Worm (Caenorhabditis elegans) whole organism, late embryonic: ENCODE measurements around the gene C17E7.13.

Source experiments
- T23F11.4 ChIP-seq: fragments of 200-800 bp; sonication (Bioruptor generic); optimal IDR thresholded peaks from 2 replicates; lab custom pipeline; 2018; ENCODE audit warnings: mild to moderate bottlenecking, missing genetic modification characterization, missing compliant biosample characterization
- dve-1 ChIP-seq: sonication (generic microtip); optimal IDR thresholded peaks from 2 replicates; lab custom pipeline; 2017; ENCODE audit warnings: antibody characterized with exemption, mild to moderate bottlenecking, missing genetic modification characterization, missing compliant biosample characterization
- mec-3 ChIP-seq: sonication (generic microtip); optimal IDR thresholded peaks from 2 replicates; lab custom pipeline; 2016; ENCODE audit warnings: borderline replicate concordance, missing genetic modification characterization, missing compliant biosample characterization
- pat-9 ChIP-seq: fragments of 200-800 bp; sonication (Bioruptor generic); optimal IDR thresholded peaks from 2 replicates; lab custom pipeline; 2018; ENCODE audit warnings: mild to moderate bottlenecking, missing genetic modification characterization, moderate library complexity, missing compliant biosample characterization
- pha-2 ChIP-seq: sonication (generic microtip); optimal IDR thresholded peaks from 2 replicates; lab custom pipeline; 2017; ENCODE audit warnings: mild to moderate bottlenecking, missing genetic modification characterization, missing compliant biosample characterization
- tbx-2 ChIP-seq: sonication (generic microtip); optimal IDR thresholded peaks from 2 replicates; lab custom pipeline; 2016; ENCODE audit warnings: missing genetic modification characterization, missing compliant biosample characterization

DNA sequence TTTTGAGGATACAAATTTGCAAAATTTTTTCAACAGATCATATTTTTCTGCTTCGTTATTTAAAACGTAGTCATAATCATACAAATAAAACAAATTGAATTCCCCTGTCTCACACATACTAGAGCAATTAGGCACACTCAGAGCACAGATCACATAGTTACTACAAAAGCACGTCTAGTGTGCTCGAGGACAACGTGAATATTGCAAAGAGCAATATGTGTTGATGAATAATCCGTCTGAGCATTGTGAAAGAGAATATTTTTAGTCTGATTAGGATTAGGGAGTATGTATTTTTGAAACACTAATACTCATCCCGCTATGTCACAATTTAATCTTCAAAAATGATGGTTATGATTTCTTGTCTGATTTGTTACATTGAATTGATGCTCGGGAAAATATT is 11.8 kb downstream of the C17E7.13 start:
- no peak for TF ChIP-seq tbx-2 (tag; lab: Kevin White, UChicago)
- TF ChIP-seq pha-2 = no peak
- no peak for TF ChIP-seq pat-9
- no peak for TF ChIP-seq mec-3 (tag; lab: Kevin White, UChicago)
- no peak for TF ChIP-seq T23F11.4 (GFP tag; lab: Kevin White, UChicago)
- no peak for TF ChIP-seq dve-1 (tag; lab: Kevin White, UChicago)
